Fruit fly (Drosophila melanogaster) whole organism: ENCODE data around the gene TfIIEbeta.

ENCODE experiments used
- CG8478 ChIP-seq: fragments of >200 bp; optimal IDR thresholded peaks from 2 replicates; lab custom pipeline; 2018; ENCODE audit warnings: inconsistent platforms
- Dll ChIP-seq: fragments of >200 bp; optimal IDR thresholded peaks from 2 replicates; lab custom pipeline; 2017
- EcR ChIP-seq, 2 experiments: fragments of >200 bp; optimal IDR thresholded peaks; 2 replicates each; lab custom pipeline; 2017; ENCODE audit warnings: missing biosample characterization in 2 of 2, missing genetic modification characterization in 2 of 2, missing genetic modification reagents in 2 of 2
- usp ChIP-seq: fragments of >200 bp; optimal IDR thresholded peaks from 2 replicates; lab custom pipeline; 2017; ENCODE audit warnings: missing biosample characterization, missing genetic modification characterization, mixed read lengths

- TF ChIP-seq usp (GFP tag; lab: Kevin White, UChicago) = no peak
- no peak for TF ChIP-seq Dll (lab: Kevin White, UChicago)
- TF ChIP-seq CG8478 (lab: Kevin White, UChicago) = no peak
- no peak for TF ChIP-seq EcR (GFP tag; optimal IDR thresholded peaks at IDR 0.05; lab: Kevin White, UChicago)
Observed at dm6 chr3L:4265836-4266235, 21.0 kb upstream of the TfIIEbeta start.
